Worm (Caenorhabditis elegans): Measurements from ENCODE around the gene yju-2.

ce11 chrIII:7159246-7159645 lies 24.9 kb upstream of the yju-2 start:
- TF ChIP-seq elt-3 (tag; optimal IDR thresholded peaks at IDR 0.05): no peak
- no peak for TF ChIP-seq pqm-1 (tag; optimal IDR thresholded peaks at IDR 0.05)
- no peak for TF ChIP-seq ces-1 (GFP tag; optimal IDR thresholded peaks at IDR 0.05)
- no peak for TF ChIP-seq ceh-88 (GFP tag; IDR thresholded peaks at IDR 0.05)
- TF ChIP-seq lsy-2 (tag; optimal IDR thresholded peaks at IDR 0.05): no peak
- TF ChIP-seq snpc-4 (tag; optimal IDR thresholded peaks at IDR 0.05): no peak
- no peak for TF ChIP-seq lin-39 (tag; optimal IDR thresholded peaks at IDR 0.05)
- TF ChIP-seq fkh-8 (tag; optimal IDR thresholded peaks at IDR 0.05): no peak
- no peak for TF ChIP-seq ets-5 (GFP tag; IDR thresholded peaks at IDR 0.05)
